Worm (Caenorhabditis elegans) whole organism, young adult: ENCODE data around the gene T02H6.8.

Experiments
- F33H1.4 ChIP-seq: fragments of 200-800 bp; sonication (Bioruptor generic); IDR thresholded peaks from 2 replicates; pipeline ENCODE4 v1.3.6; 2022; ENCODE audit warnings: missing genetic modification reagents, missing genetic modification characterization, missing compliant biosample characterization
- F39B2.1 ChIP-seq: fragments of 200-800 bp; sonication (Bioruptor generic); IDR thresholded peaks from 2 replicates; pipeline ENCODE4 v1.3.6; 2022; ENCODE audit warnings: missing genetic modification reagents, missing genetic modification characterization, missing compliant biosample characterization
- Y53F4B.3 ChIP-seq: fragments of 200-800 bp; sonication (Bioruptor generic); IDR thresholded peaks from 2 replicates; pipeline ENCODE4 v1.3.6; 2022; ENCODE audit warnings: missing genetic modification reagents, missing genetic modification characterization, missing compliant biosample characterization
- Y56A3A.18 ChIP-seq: fragments of 200-800 bp; sonication (Bioruptor generic); IDR thresholded peaks from 2 replicates; pipeline ENCODE4 v1.3.6; 2022; ENCODE audit warnings: missing genetic modification reagents, missing genetic modification characterization, missing compliant biosample characterization
- Y67H2A.10 ChIP-seq: fragments of 200-800 bp; sonication (Bioruptor generic); conservative IDR thresholded peaks from 2 replicates; pipeline ENCODE4 v1.3.6; 2022; ENCODE audit warnings: missing genetic modification reagents, missing genetic modification characterization, missing compliant biosample characterization
- akir-1 ChIP-seq: fragments of 200-800 bp; sonication (Bioruptor generic); optimal IDR thresholded peaks from 2 replicates; lab custom pipeline; 2018; ENCODE audit warnings: mild to moderate bottlenecking, missing genetic modification characterization, moderate library complexity, missing compliant biosample characterization
- aptf-2 ChIP-seq: fragments of 200-800 bp; sonication (Bioruptor generic); conservative IDR thresholded peaks from 2 replicates; pipeline ENCODE4 v1.3.6; 2022; ENCODE audit warnings: missing genetic modification reagents, missing genetic modification characterization, missing compliant biosample characterization
- attf-5 ChIP-seq: fragments of 200-800 bp; sonication (Bioruptor generic); optimal IDR thresholded peaks from 2 replicates; lab custom pipeline; 2018; ENCODE audit warnings: mild to moderate bottlenecking, missing genetic modification characterization, missing compliant biosample characterization
- bed-1 ChIP-seq: fragments of 200-800 bp; sonication (Bioruptor generic); IDR thresholded peaks from 2 replicates; pipeline ENCODE4 v1.3.6; 2022; ENCODE audit warnings: missing genetic modification reagents, missing genetic modification characterization, missing compliant biosample characterization
- ceh-40 ChIP-seq: fragments of 200-800 bp; sonication (Bioruptor generic); IDR thresholded peaks from 2 replicates; pipeline ENCODE4 v1.3.6; 2022; ENCODE audit warnings: missing genetic modification characterization, missing compliant biosample characterization
- dox-1 ChIP-seq: fragments of 200-800 bp; sonication (Bioruptor generic); IDR thresholded peaks from 2 replicates; pipeline ENCODE4 v1.3.6; 2022; ENCODE audit warnings: missing genetic modification reagents, missing genetic modification characterization, missing compliant biosample characterization
- egrh-3 ChIP-seq: fragments of 200-800 bp; sonication (Bioruptor generic); IDR thresholded peaks from 2 replicates; pipeline ENCODE4 v1.3.6; 2022; ENCODE audit warnings: missing genetic modification reagents, missing genetic modification characterization, missing compliant biosample characterization
- ets-4 ChIP-seq: fragments of 200-800 bp; sonication (Bioruptor generic); optimal IDR thresholded peaks from 2 replicates; lab custom pipeline; 2018; ENCODE audit warnings: mild to moderate bottlenecking, missing genetic modification characterization, missing compliant biosample characterization
- fkh-3 ChIP-seq: sonication (generic microtip); optimal IDR thresholded peaks from 2 replicates; lab custom pipeline; 2016; ENCODE audit warnings: mild to moderate bottlenecking, missing genetic modification characterization, missing compliant biosample characterization
- hsf-1 ChIP-seq: fragments of 200-800 bp; sonication (Bioruptor generic); IDR thresholded peaks from 2 replicates; pipeline ENCODE4 v1.3.6; 2022; ENCODE audit warnings: missing genetic modification reagents, missing genetic modification characterization, missing compliant biosample characterization
- lin-35 ChIP-seq, 3 experiments: fragments of 150-350 bp in 2 of 3; sonication (generic microtip) in 1 of 3; optimal IDR thresholded peaks; 2 replicates each; lab custom pipeline; 2014 to 2018; ENCODE audit warnings: missing biosample characterization in 3 of 3, missing genetic modification characterization in 3 of 3, missing genetic modification reagents in 3 of 3
- madf-3 ChIP-seq: fragments of 200-800 bp; sonication (Bioruptor generic); IDR thresholded peaks from 2 replicates; pipeline ENCODE4 v1.3.6; 2022; ENCODE audit warnings: missing genetic modification reagents, missing genetic modification characterization, missing compliant biosample characterization
- madf-6 ChIP-seq: fragments of 200-800 bp; sonication (Bioruptor generic); IDR thresholded peaks from 2 replicates; pipeline ENCODE4 v1.3.6; 2022; ENCODE audit warnings: missing genetic modification reagents, missing genetic modification characterization, missing compliant biosample characterization
- mcd-1 ChIP-seq: fragments of 200-800 bp; sonication (Bioruptor generic); IDR thresholded peaks from 2 replicates; pipeline ENCODE4 v1.3.6; 2022; ENCODE audit warnings: missing genetic modification reagents, missing genetic modification characterization, missing compliant biosample characterization
- mxl-1 ChIP-seq: sonication (generic microtip); optimal IDR thresholded peaks from 2 replicates; lab custom pipeline; 2016; ENCODE audit warnings: missing genetic modification characterization, missing compliant biosample characterization
- nfya-1 ChIP-seq: sonication (generic microtip); optimal IDR thresholded peaks from 2 replicates; lab custom pipeline; 2017; ENCODE audit warnings: antibody characterized with exemption, missing compliant biosample characterization, missing genetic modification characterization, borderline replicate concordance; ENCODE audit not compliant: insufficient read depth
- nfya-2 ChIP-seq: fragments of 200-800 bp; sonication (Bioruptor generic); IDR thresholded peaks from 2 replicates; pipeline ENCODE4 v1.3.6; 2022; ENCODE audit warnings: missing genetic modification reagents, missing genetic modification characterization, missing compliant biosample characterization
- nhr-120 ChIP-seq: fragments of 200-800 bp; sonication (Bioruptor generic); IDR thresholded peaks from 2 replicates; pipeline ENCODE4 v1.3.6; 2022; ENCODE audit warnings: missing genetic modification characterization, missing compliant biosample characterization
- nhr-27 ChIP-seq: fragments of 200-800 bp; sonication (Bioruptor generic); optimal IDR thresholded peaks from 2 replicates; lab custom pipeline; 2018; ENCODE audit warnings: mild to moderate bottlenecking, missing genetic modification characterization, moderate library complexity, missing compliant biosample characterization
- pha-4 ChIP-seq: fragments of 150-350 bp; sonication (generic microtip); optimal IDR thresholded peaks from 2 replicates; lab custom pipeline; 2014; ENCODE audit warnings: missing biosample characterization, missing genetic modification reagents, missing genetic modification characterization
- rcor-1 ChIP-seq: fragments of 200-800 bp; sonication (Bioruptor generic); IDR thresholded peaks from 2 replicates; pipeline ENCODE4 v1.3.6; 2022; ENCODE audit warnings: missing genetic modification reagents, missing genetic modification characterization, missing compliant biosample characterization
- rpc-1 ChIP-seq, 2 experiments: fragments of 150-350 bp in 1 of 2; sonication (generic microtip) in 1 of 2; optimal IDR thresholded peaks; 2 replicates each; lab custom pipeline; 2014 to 2018; ENCODE audit warnings: missing biosample characterization in 1 of 2, missing genetic modification characterization in 1 of 2, missing genetic modification reagents in 1 of 2, missing genotype in 1 of 2
- sea-2 ChIP-seq: fragments of 200-800 bp; sonication (Bioruptor generic); IDR thresholded peaks from 2 replicates; pipeline ENCODE4 v1.3.6; 2022; ENCODE audit warnings: missing genetic modification characterization, missing compliant biosample characterization
- snpc-1.1 ChIP-seq: sonication (generic microtip); optimal IDR thresholded peaks from 2 replicates; lab custom pipeline; 2017; ENCODE audit warnings: missing genetic modification characterization, mild to moderate bottlenecking, missing compliant biosample characterization, antibody characterized with exemption, moderate library complexity, missing genotype, missing genetic modification reagents; ENCODE audit not compliant: insufficient read depth
- tbp1 ChIP-seq: fragments of 200-800 bp; sonication (Bioruptor generic); optimal IDR thresholded peaks from 2 replicates; lab custom pipeline; 2018; ENCODE audit warnings: mild to moderate bottlenecking, missing genetic modification characterization, missing compliant biosample characterization
- xnd-1 ChIP-seq: sonication (generic microtip); optimal IDR thresholded peaks from 2 replicates; lab custom pipeline; 2016; ENCODE audit warnings: missing genotype, missing genetic modification reagents, missing genetic modification characterization, missing compliant biosample characterization
- zfh-2 ChIP-seq: fragments of 200-800 bp; sonication (Bioruptor generic); conservative IDR thresholded peaks from 2 replicates; pipeline ENCODE4 v1.3.6; 2022; ENCODE audit warnings: missing genetic modification reagents, missing genetic modification characterization, missing compliant biosample characterization
- ztf-22 ChIP-seq: fragments of 200-800 bp; sonication (Bioruptor generic); optimal IDR thresholded peaks from 2 replicates; lab custom pipeline; 2018; ENCODE audit warnings: mild to moderate bottlenecking, missing genetic modification characterization, moderate library complexity, missing compliant biosample characterization
- ztf-26 ChIP-seq: sonication (generic microtip); optimal IDR thresholded peaks from 2 replicates; lab custom pipeline; 2017; ENCODE audit warnings: missing genetic modification characterization, missing compliant biosample characterization

T02H6.8 gene

ce11 chrII:680612-681011 is at the start of gene T02H6.8, which contains the start of gene T02H6.10:
Gene T02H6.8, plus strand, starts transcription at chrII:680832.
Gene T02H6.10, minus strand, starts transcription at chrII:680712.
- no peak for TF ChIP-seq rpc-1 (optimal IDR thresholded peaks at IDR 0.05; lab: Kevin White, UChicago)
- TF ChIP-seq rpc-1 (tag; optimal IDR thresholded peaks at IDR 0.05; lab: Kevin White, UChicago), result no peak
- no peak for TF ChIP-seq Y67H2A.10 (GFP tag; lab: Robert Waterston, UW)
- no peak for TF ChIP-seq fkh-3 (tag; lab: Kevin White, UChicago)

ce11 chrII:632545-632944 is 48.1 kb upstream of the T02H6.8 start:
- TF ChIP-seq madf-3 (GFP tag; lab: Robert Waterston, UW), result 0 out of 2 replicates have a peak, but pooled peaks have one; percentile 71
- TF ChIP-seq rcor-1 (GFP tag; lab: Robert Waterston, UW), result peak; percentile 59; the same call in 1 of the 2 replicates
- TF ChIP-seq egrh-3 (GFP tag; lab: Robert Waterston, UW), result peak; percentile 29; the same call in 1 of the 2 replicates
- TF ChIP-seq ceh-40, result peak; percentile 72; the same call in 1 of the 2 replicates
- 0 out of 2 replicates have a peak, but pooled peaks have one; percentile 26 for TF ChIP-seq Y56A3A.18 (GFP tag; lab: Robert Waterston, UW)
- TF ChIP-seq dox-1, result peak; percentile 87
- TF ChIP-seq hsf-1, result peak; percentile 98
- peak; percentile 57; the same call in 1 of the 2 replicates for TF ChIP-seq madf-6 (GFP tag; lab: Robert Waterston, UW)

ce11 chrII:633144-633543 is 47.5 kb upstream of the T02H6.8 start:
- TF ChIP-seq egrh-3 (GFP tag; lab: Robert Waterston, UW) (peak; percentile 62; the same call in 1 of the 2 replicates), F33H1.4 (GFP tag; lab: Robert Waterston, UW) (0 out of 2 replicates have a peak, but pooled peaks have one; percentile 5), aptf-2 (GFP tag; lab: Robert Waterston, UW) (0 out of 2 replicates have a peak, but pooled peaks have one; percentile 5)

- TF ChIP-seq F39B2.1 (GFP tag; lab: Robert Waterston, UW) (no peak), lin-35 (GFP tag; optimal IDR thresholded peaks at IDR 0.05; lab: Kevin White, UChicago) (no peak), mcd-1 (GFP tag; lab: Robert Waterston, UW) (no peak), bed-1 (GFP tag; lab: Robert Waterston, UW) (no peak), ztf-22 (no peak), nhr-120 (no peak), nhr-27 (tag; lab: Kevin White, UChicago) (no peak), akir-1 (GFP tag; lab: Kevin White, UChicago) (no peak), nfya-1 (tag; lab: Kevin White, UChicago) (no peak), zfh-2 (no peak), ets-4 (no peak), xnd-1 (tag; lab: Kevin White, UChicago) (no peak), attf-5 (GFP tag; lab: Kevin White, UChicago) (no peak), mxl-1 (tag; lab: Kevin White, UChicago) (no peak), sea-2 (no peak), Y53F4B.3 (GFP tag; lab: Robert Waterston, UW) (no peak)
These were observed 46.6 kb upstream of the T02H6.8 start, which contains the start of gene T04B8.1 for ce11 chrII:633984-634383. Gene T04B8.1, plus strand, starts transcription at chrII:634284.

ce11 chrII:639467-639866 is 41.2 kb upstream of the T02H6.8 start, which contains the start of gene K07E8.6:
Gene K07E8.6, minus strand, starts transcription at chrII:639567.
- no peak for TF ChIP-seq F39B2.1 (GFP tag; lab: Robert Waterston, UW)
- TF ChIP-seq egrh-3 (GFP tag; lab: Robert Waterston, UW), result no peak

ce11 chrII:643733-644132 is 36.9 kb upstream of the T02H6.8 start:
- TF ChIP-seq nfya-2, result no peak
- no peak for TF ChIP-seq fkh-3 (tag; lab: Kevin White, UChicago)
- TF ChIP-seq pha-4 (tag; lab: Kevin White, UChicago), result no peak
- no peak for TF ChIP-seq madf-6 (GFP tag; lab: Robert Waterston, UW)
- TF ChIP-seq ztf-26 (tag; lab: Kevin White, UChicago), result no peak
- no peak for TF ChIP-seq ztf-22
- no peak for TF ChIP-seq nhr-120
- TF ChIP-seq snpc-1.1, result no peak
- TF ChIP-seq tbp1 (GFP tag; lab: Kevin White, UChicago), result no peak
- no peak for TF ChIP-seq attf-5 (GFP tag; lab: Kevin White, UChicago)
